Worm (Caenorhabditis elegans) whole organism, young adult: ENCODE measurements around the gene Y45G5AM.5.

Experiments used
- B0019.2 ChIP-seq: fragments of 200-800 bp; sonication (Bioruptor generic); conservative IDR thresholded peaks from 2 replicates; pipeline ENCODE4 v1.3.6; 2022; ENCODE audit warnings: missing genetic modification reagents, missing genetic modification characterization, missing compliant biosample characterization
- Y56A3A.18 ChIP-seq: fragments of 200-800 bp; sonication (Bioruptor generic); IDR thresholded peaks from 2 replicates; pipeline ENCODE4 v1.3.6; 2022; ENCODE audit warnings: missing genetic modification reagents, missing genetic modification characterization, missing compliant biosample characterization
- Y67H2A.10 ChIP-seq: fragments of 200-800 bp; sonication (Bioruptor generic); conservative IDR thresholded peaks from 2 replicates; pipeline ENCODE4 v1.3.6; 2022; ENCODE audit warnings: missing genetic modification reagents, missing genetic modification characterization, missing compliant biosample characterization
- die-1 ChIP-seq: sonication (generic microtip); optimal IDR thresholded peaks from 2 replicates; lab custom pipeline; 2016; ENCODE audit warnings: missing genotype, mild to moderate bottlenecking, missing genetic modification characterization, missing compliant biosample characterization
- lag-1 ChIP-seq: fragments of 200-800 bp; sonication (Bioruptor generic); IDR thresholded peaks from 2 replicates; pipeline ENCODE4 v1.3.6; 2022; ENCODE audit warnings: missing genetic modification reagents, missing genetic modification characterization, missing compliant biosample characterization
- mel-28 ChIP-seq: sonication (generic microtip); optimal IDR thresholded peaks from 2 replicates; lab custom pipeline; 2016; ENCODE audit warnings: borderline replicate concordance, mild to moderate bottlenecking, missing genetic modification characterization, missing compliant biosample characterization
- ztf-26 ChIP-seq: sonication (generic microtip); optimal IDR thresholded peaks from 2 replicates; lab custom pipeline; 2017; ENCODE audit warnings: missing genetic modification characterization, missing compliant biosample characterization

DNA sequence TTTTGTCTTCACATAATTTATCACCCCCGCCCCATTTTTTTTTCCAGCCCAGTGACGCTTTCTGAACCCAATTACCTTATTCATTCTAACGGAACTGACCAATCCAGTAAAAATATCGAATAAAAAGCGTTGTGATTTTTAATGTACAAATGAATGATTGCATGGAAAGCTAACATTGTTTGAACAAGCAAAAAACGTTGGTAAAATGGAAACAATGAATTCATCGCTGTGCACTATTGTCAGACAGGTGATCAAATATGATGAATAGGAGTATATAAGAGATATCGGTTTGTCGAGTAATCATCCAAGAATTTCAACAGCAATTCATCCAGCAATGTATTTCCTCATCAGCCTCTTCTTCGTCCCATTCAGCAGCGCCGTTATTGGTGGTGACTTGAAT lies 30.6 kb upstream of the Y45G5AM.5 start, which contains the start of gene phat-4:
- no peak for TF ChIP-seq B0019.2 (GFP tag; lab: Robert Waterston, UW)
- TF ChIP-seq die-1 (tag; lab: Kevin White, UChicago): no peak
- TF ChIP-seq lag-1 (GFP tag; lab: Robert Waterston, UW): no peak
- no peak for TF ChIP-seq Y56A3A.18
- TF ChIP-seq ztf-26 (tag; lab: Kevin White, UChicago): no peak
- no peak for TF ChIP-seq Y67H2A.10 (GFP tag; lab: Robert Waterston, UW)
- TF ChIP-seq mel-28 (tag; lab: Kevin White, UChicago): no peak
